Worm (Caenorhabditis elegans) whole organism, L4 larva: Measurements from ENCODE around the gene F58B4.5.
A peak's percentile ranks its signal among the peaks of the same experiment; 100 is the strongest.

Source experiments
- F10B5.3 ChIP-seq: sonication (generic microtip); optimal IDR thresholded peaks from 2 replicates; lab custom pipeline; 2016; ENCODE audit warnings: mild to moderate bottlenecking, missing genetic modification characterization, missing compliant biosample characterization
- F37D6.2 ChIP-seq: sonication (generic microtip); optimal IDR thresholded peaks from 2 replicates; lab custom pipeline; 2016; ENCODE audit warnings: mild to moderate bottlenecking, missing genetic modification characterization, missing compliant biosample characterization
- F44E2.7 ChIP-seq: fragments of 200-800 bp; sonication (Bioruptor generic); IDR thresholded peaks from 2 replicates; pipeline ENCODE4 v2.1.2; 2022; ENCODE audit warnings: missing genetic modification characterization, missing compliant biosample characterization
- F49E8.2 ChIP-seq: sonication (generic microtip); optimal IDR thresholded peaks from 2 replicates; lab custom pipeline; 2016; ENCODE audit warnings: missing compliant biosample characterization, mild to moderate bottlenecking, missing genetic modification characterization, borderline replicate concordance
- T26A8.4 ChIP-seq: fragments of 200-800 bp; sonication (Bioruptor generic); IDR thresholded peaks from 2 replicates; pipeline ENCODE4 v1.3.6; 2022; ENCODE audit warnings: missing genetic modification characterization, missing compliant biosample characterization
- Y105C5A.15 ChIP-seq: fragments of 200-800 bp; sonication (Bioruptor generic); IDR thresholded peaks from 2 replicates; pipeline ENCODE4 v1.3.6; 2022; ENCODE audit warnings: missing genetic modification characterization, missing compliant biosample characterization
- Y5F2A.4 ChIP-seq: fragments of 200-800 bp; sonication (Bioruptor generic); optimal IDR thresholded peaks from 2 replicates; lab custom pipeline; 2018; ENCODE audit warnings: mild to moderate bottlenecking, missing genetic modification characterization, missing compliant biosample characterization
- ZK546.5 ChIP-seq, 2 experiments: sonication (generic microtip); optimal IDR thresholded peaks; 2 replicates each; lab custom pipeline; 2017; ENCODE audit warnings: missing biosample characterization in 2 of 2, missing genetic modification characterization in 2 of 2
- aha-1 ChIP-seq: fragments of 150-350 bp; peaks from one replicate; lab custom pipeline; 2014; ENCODE audit warnings: missing biosample characterization, missing genetic modification characterization
- arid-1 ChIP-seq: fragments of 200-800 bp; sonication (Bioruptor generic); conservative IDR thresholded peaks from 2 replicates; pipeline ENCODE4 v1.3.6; 2022; ENCODE audit warnings: missing genetic modification reagents, missing genetic modification characterization, missing compliant biosample characterization
- attf-4 ChIP-seq: sonication (generic microtip); optimal IDR thresholded peaks from 3 replicates; lab custom pipeline; 2017; ENCODE audit warnings: missing biosample characterization, missing genetic modification characterization
- ceh-32 ChIP-seq: sonication (generic microtip); optimal IDR thresholded peaks from 2 replicates; lab custom pipeline; 2016; ENCODE audit warnings: mild to moderate bottlenecking, missing genetic modification characterization, missing compliant biosample characterization; ENCODE audit not compliant: poor library complexity
- ceh-44 ChIP-seq: fragments of 200-800 bp; sonication (Bioruptor generic); IDR thresholded peaks from 2 replicates; pipeline ENCODE4 v1.3.6; 2022; ENCODE audit warnings: missing genetic modification reagents, missing genetic modification characterization, missing compliant biosample characterization
- cey-2 ChIP-seq: sonication (generic microtip); optimal IDR thresholded peaks from 3 replicates; lab custom pipeline; 2017; ENCODE audit warnings: missing genetic modification characterization, mild to moderate bottlenecking, missing compliant biosample characterization, antibody characterized with exemption, borderline replicate concordance; ENCODE audit not compliant: insufficient read depth
- daf-8 ChIP-seq: fragments of 200-800 bp; sonication (Bioruptor generic); IDR thresholded peaks from 2 replicates; pipeline ENCODE4 v1.3.6; 2022; ENCODE audit warnings: missing genetic modification characterization, missing compliant biosample characterization
- dmd-6 ChIP-seq: fragments of 200-800 bp; sonication (Bioruptor generic); IDR thresholded peaks from 2 replicates; pipeline ENCODE4 v1.3.6; 2022; ENCODE audit warnings: missing genetic modification reagents, missing genetic modification characterization, missing compliant biosample characterization
- dve-1 ChIP-seq: sonication (generic microtip); optimal IDR thresholded peaks from 2 replicates; lab custom pipeline; 2017; ENCODE audit warnings: antibody characterized with exemption, mild to moderate bottlenecking, missing genetic modification characterization, missing compliant biosample characterization; ENCODE audit not compliant: insufficient read depth
- egl-27 ChIP-seq: sonication (generic microtip); optimal IDR thresholded peaks from 3 replicates; lab custom pipeline; 2017; ENCODE audit warnings: missing biosample characterization, missing genetic modification reagents, missing genetic modification characterization
- hif-1 ChIP-seq, 2 experiments: sonication (generic microtip); optimal IDR thresholded peaks; 2 replicates each; lab custom pipeline; 2016 to 2017; ENCODE audit warnings: missing compliant biosample characterization in 2 of 2, missing genetic modification characterization in 2 of 2, missing genetic modification reagents in 2 of 2, missing genotype in 2 of 2, mild to moderate bottlenecking in 1 of 2
- hmg-1.1 ChIP-seq: fragments of 200-800 bp; sonication (Bioruptor generic); IDR thresholded peaks from 2 replicates; pipeline ENCODE4 v1.3.6; 2022; ENCODE audit warnings: missing genetic modification reagents, missing genetic modification characterization, missing compliant biosample characterization
- lim-7 ChIP-seq: fragments of 200-800 bp; sonication (Bioruptor generic); IDR thresholded peaks from 2 replicates; pipeline ENCODE4 v1.3.6; 2022; ENCODE audit warnings: missing genetic modification characterization, missing compliant biosample characterization
- lir-3 ChIP-seq: sonication (generic microtip); optimal IDR thresholded peaks from 2 replicates; lab custom pipeline; 2016; ENCODE audit warnings: mild to moderate bottlenecking, missing genetic modification characterization, missing compliant biosample characterization
- mdt-29 ChIP-seq: fragments of 200-800 bp; sonication (Bioruptor generic); IDR thresholded peaks from 2 replicates; pipeline ENCODE4 v1.3.6; 2022; ENCODE audit warnings: missing genetic modification reagents, missing genetic modification characterization, missing compliant biosample characterization
- mes-2 ChIP-seq: sonication (generic microtip); optimal IDR thresholded peaks from 2 replicates; lab custom pipeline; 2016; ENCODE audit warnings: missing genotype, mild to moderate bottlenecking, missing genetic modification characterization, missing compliant biosample characterization; ENCODE audit not compliant: poor library complexity, severe bottlenecking
- mxl-3 ChIP-seq: fragments of 200-800 bp; sonication (Bioruptor generic); optimal IDR thresholded peaks from 2 replicates; lab custom pipeline; 2018; ENCODE audit warnings: mild to moderate bottlenecking, missing genetic modification characterization, missing compliant biosample characterization
- nhr-237 ChIP-seq: sonication (generic microtip); optimal IDR thresholded peaks from 2 replicates; lab custom pipeline; 2017; ENCODE audit warnings: missing biosample characterization, missing genetic modification characterization
- nhr-25 ChIP-seq: sonication (generic microtip); optimal IDR thresholded peaks from 2 replicates; lab custom pipeline; 2017; ENCODE audit warnings: missing genetic modification characterization, mild to moderate bottlenecking, missing compliant biosample characterization, antibody characterized with exemption, moderate library complexity, borderline replicate concordance; ENCODE audit not compliant: insufficient read depth
- nhr-28 ChIP-seq: fragments of 150-350 bp; optimal IDR thresholded peaks from 2 replicates; lab custom pipeline; 2014; ENCODE audit warnings: missing biosample characterization, missing genetic modification characterization
- nhr-41 ChIP-seq: fragments of 200-800 bp; sonication (Bioruptor generic); IDR thresholded peaks from 2 replicates; pipeline ENCODE4 v1.3.6; 2022; ENCODE audit warnings: missing genetic modification reagents, missing genetic modification characterization, missing compliant biosample characterization
- nhr-42 ChIP-seq: fragments of 200-800 bp; sonication (Bioruptor generic); IDR thresholded peaks from 2 replicates; pipeline ENCODE4 v1.3.6; 2022; ENCODE audit warnings: missing genetic modification characterization, missing compliant biosample characterization
- nhr-77 ChIP-seq: fragments of 150-350 bp; optimal IDR thresholded peaks from 2 replicates; lab custom pipeline; 2014; ENCODE audit warnings: missing biosample characterization, missing genetic modification characterization
- php-3 ChIP-seq: fragments of 200-800 bp; sonication (Bioruptor generic); IDR thresholded peaks from 2 replicates; pipeline ENCODE4 v1.3.6; 2022; ENCODE audit warnings: missing genetic modification reagents, missing genetic modification characterization, missing compliant biosample characterization
- pqm-1 ChIP-seq: sonication (generic microtip); optimal IDR thresholded peaks from 2 replicates; lab custom pipeline; 2017; ENCODE audit warnings: missing biosample characterization, missing genetic modification characterization
- rbr-2 ChIP-seq: sonication (generic microtip); optimal IDR thresholded peaks from 2 replicates; lab custom pipeline; 2016; ENCODE audit warnings: missing genotype, missing genetic modification characterization, missing compliant biosample characterization
- saeg-2 ChIP-seq: fragments of 200-800 bp; sonication (Bioruptor generic); IDR thresholded peaks from 2 replicates; pipeline ENCODE4 v1.3.6; 2022; ENCODE audit warnings: missing genetic modification reagents, missing genetic modification characterization, missing compliant biosample characterization
- sdz-12 ChIP-seq: fragments of 200-800 bp; sonication (Bioruptor generic); optimal IDR thresholded peaks from 2 replicates; lab custom pipeline; 2018; ENCODE audit warnings: mild to moderate bottlenecking, missing genetic modification characterization, missing compliant biosample characterization
- skn-1 ChIP-seq: fragments of 150-350 bp; optimal IDR thresholded peaks from 2 replicates; lab custom pipeline; 2014; ENCODE audit warnings: missing biosample characterization, missing genetic modification characterization
- snpc-1.2 ChIP-seq: fragments of 200-800 bp; sonication (Bioruptor generic); IDR thresholded peaks from 2 replicates; pipeline ENCODE4 v1.3.6; 2022; ENCODE audit warnings: missing genetic modification reagents, missing genetic modification characterization, missing compliant biosample characterization
- snpc-4 ChIP-seq: fragments of 150-350 bp; optimal IDR thresholded peaks from 2 replicates; lab custom pipeline; 2014; ENCODE audit warnings: missing biosample characterization, missing genetic modification characterization
- tag-97 ChIP-seq: fragments of 200-800 bp; sonication (Bioruptor generic); IDR thresholded peaks from 2 replicates; pipeline ENCODE4 v1.3.6; 2022; ENCODE audit warnings: missing genetic modification characterization, missing compliant biosample characterization
- tra-1 ChIP-seq: fragments of 200-800 bp; sonication (Bioruptor generic); IDR thresholded peaks from 2 replicates; pipeline ENCODE4 v1.3.6; 2022; ENCODE audit warnings: missing genetic modification reagents, missing genetic modification characterization, missing compliant biosample characterization
- unc-130 ChIP-seq: sonication (generic microtip); optimal IDR thresholded peaks from 2 replicates; lab custom pipeline; 2016; ENCODE audit warnings: missing genetic modification reagents, missing genetic modification characterization, missing compliant biosample characterization
- unc-62 ChIP-seq, 3 experiments: fragments of 150-350 bp in 1 of 3; sonication (generic microtip); optimal IDR thresholded peaks in 2 of 3; peaks in 1 of 3; 1 replicate in 1 of 3; 2 replicates in 2 of 3; lab custom pipeline; 2014 to 2017; ENCODE audit warnings: missing biosample characterization in 3 of 3, missing genetic modification characterization in 3 of 3, missing genetic modification reagents in 3 of 3, missing genotype in 1 of 3
- vab-7 ChIP-seq: fragments of 200-800 bp; sonication (Bioruptor generic); IDR thresholded peaks from 2 replicates; pipeline ENCODE4 v1.3.6; 2022; ENCODE audit warnings: missing genetic modification reagents, missing genetic modification characterization, missing compliant biosample characterization
- zag-1 ChIP-seq: fragments of 150-350 bp; optimal IDR thresholded peaks from 2 replicates; lab custom pipeline; 2014; ENCODE audit warnings: missing biosample characterization, missing genetic modification characterization
- zfp-2 ChIP-seq: sonication (generic microtip); optimal IDR thresholded peaks from 2 replicates; lab custom pipeline; 2016; ENCODE audit warnings: mild to moderate bottlenecking, missing genetic modification characterization, missing compliant biosample characterization
- zfp-3 ChIP-seq: fragments of 200-800 bp; sonication (Bioruptor generic); conservative IDR thresholded peaks from 2 replicates; pipeline ENCODE4 v1.3.6; 2022; ENCODE audit warnings: missing genetic modification reagents, missing genetic modification characterization, missing compliant biosample characterization
- zip-11 ChIP-seq: fragments of 200-800 bp; sonication (Bioruptor generic); IDR thresholded peaks from 2 replicates; pipeline ENCODE4 v1.3.6; 2022; ENCODE audit warnings: missing genetic modification characterization, missing compliant biosample characterization
- ztf-11 ChIP-seq: fragments of 150-350 bp; optimal IDR thresholded peaks from 2 replicates; lab custom pipeline; 2014; ENCODE audit warnings: missing biosample characterization, missing genetic modification characterization
- ztf-7 ChIP-seq: fragments of 150-350 bp; optimal IDR thresholded peaks from 2 replicates; lab custom pipeline; 2014; ENCODE audit warnings: missing biosample characterization, missing genetic modification characterization

The F58B4.5 gene

DNA sequence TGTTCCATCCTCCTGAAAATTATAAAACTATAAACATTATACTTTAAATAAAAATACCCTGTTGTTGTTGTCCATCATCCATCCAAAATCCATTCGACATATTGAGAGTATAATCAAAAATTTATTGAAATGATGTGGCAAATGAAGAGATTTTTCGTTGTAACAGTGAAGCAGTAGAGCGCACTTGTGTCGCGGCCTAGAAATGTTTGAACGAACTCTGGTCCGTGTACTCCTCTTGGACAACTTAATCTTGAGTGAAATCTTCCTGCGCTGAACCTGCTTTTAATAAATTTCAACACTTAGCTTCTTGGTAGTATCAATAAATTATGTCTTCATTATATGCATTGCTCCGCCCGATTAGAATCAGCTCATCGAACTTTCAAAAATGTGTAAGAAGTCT, 37.9 kb upstream of the F58B4.5 start, which contains the start of the genes F32D8.14 and F32D8.5:
Gene F32D8.14, minus strand, starts transcription at position 188 of the 400 bp plus-strand sequence.
Gene F32D8.5, plus strand, starts transcription at position 200 of the 400 bp plus-strand sequence.
- TF ChIP-seq nhr-77 (tag; lab: Kevin White, UChicago) (peak; percentile 64), zfp-2 (tag; lab: Kevin White, UChicago) (no peak), lir-3 (tag; lab: Kevin White, UChicago) (no peak), nhr-28 (peak; percentile 18), aha-1 (tag; lab: Kevin White, UChicago) (peak; percentile 89), ztf-7 (tag; lab: Kevin White, UChicago) (peak; percentile 56), nhr-237 (tag; lab: Kevin White, UChicago) (no peak), zfp-3 (GFP tag; lab: Robert Waterston, UW) (no peak), mes-2 (tag; lab: Kevin White, UChicago) (peak; percentile 98), nhr-25 (no peak), dve-1 (tag; lab: Kevin White, UChicago) (peak; percentile 85), nhr-42 (GFP tag; lab: Robert Waterston, UW) (no peak), attf-4 (tag; lab: Kevin White, UChicago) (no peak), F10B5.3 (no peak), vab-7 (GFP tag; lab: Robert Waterston, UW) (peak; percentile 35; the same call in 1 of the 2 replicates), php-3 (GFP tag; lab: Robert Waterston, UW) (no peak), F37D6.2 (tag; lab: Kevin White, UChicago) (peak; percentile 39), hif-1 (tag; optimal IDR thresholded peaks at IDR 0.05; lab: Kevin White, UChicago) (peak in 1 of 2 experiments; percentile 80), ceh-32 (tag; lab: Kevin White, UChicago) (no peak), lim-7 (GFP tag; lab: Robert Waterston, UW) (no peak), zag-1 (tag; lab: Kevin White, UChicago) (no peak), dmd-6 (GFP tag; lab: Robert Waterston, UW) (peak; percentile 46), sdz-12 (GFP tag; lab: Kevin White, UChicago) (no peak), tag-97 (no peak), arid-1 (0 out of 2 replicates have a peak, but pooled peaks have one; percentile 28), unc-130 (GFP tag; lab: Kevin White, UChicago) (peak; percentile 83), saeg-2 (GFP tag; lab: Robert Waterston, UW) (no peak), pqm-1 (tag; lab: Kevin White, UChicago) (peak; percentile 1), tra-1 (GFP tag; lab: Robert Waterston, UW) (no peak), ceh-44 (no peak), skn-1 (tag; lab: Kevin White, UChicago) (no peak), snpc-4 (tag; lab: Kevin White, UChicago) (no peak), daf-8 (GFP tag; lab: Robert Waterston, UW) (no peak), cey-2 (tag; lab: Kevin White, UChicago) (no peak), F49E8.2 (tag; lab: Kevin White, UChicago) (no peak), mdt-29 (GFP tag; lab: Robert Waterston, UW) (no peak), Y5F2A.4 (no peak), Y105C5A.15 (GFP tag; lab: Robert Waterston, UW) (no peak), nhr-41 (no peak), egl-27 (tag; lab: Kevin White, UChicago) (no peak), T26A8.4 (GFP tag; lab: Robert Waterston, UW) (peak; percentile 59), F44E2.7 (GFP tag; lab: Robert Waterston, UW) (no peak), ztf-11 (tag; lab: Kevin White, UChicago) (no peak), zip-11 (no peak), unc-62 (GFP tag; optimal IDR thresholded peaks at IDR 0.05 in 1 of 2; lab: Kevin White, UChicago) (peak in 1 of 2 experiments; percentile 84), unc-62 (tag; optimal IDR thresholded peaks at IDR 0.05; lab: Kevin White, UChicago) (no peak), hmg-1.1 (peak; percentile 63), ZK546.5 (tag; optimal IDR thresholded peaks at IDR 0.05; lab: Kevin White, UChicago) (peak in 1 of 2 experiments; percentile 71), rbr-2 (peak; percentile 54), snpc-1.2 (GFP tag; lab: Robert Waterston, UW) (no peak), mxl-3 (peak; percentile 50)
